Worm (Caenorhabditis elegans): ENCODE results near the gene C28H8.7.

The C28H8.7 gene

ce11 chrIII:5875705-5876104 lies 11.1 kb downstream of the C28H8.7 start:
- TF ChIP-seq aly-1 (tag; optimal IDR thresholded peaks at IDR 0.05) (no peak), B0310.2 (tag; optimal IDR thresholded peaks at IDR 0.05) (no peak), F13C5.2 (tag; optimal IDR thresholded peaks at IDR 0.05) (no peak), hnd-1 (tag; optimal IDR thresholded peaks at IDR 0.05) (no peak), tra-4 (tag; optimal IDR thresholded peaks at IDR 0.05) (no peak), hmbx-1 (tag; optimal IDR thresholded peaks at IDR 0.05) (no peak), tbx-11 (GFP tag; IDR thresholded peaks at IDR 0.05) (no peak), ets-7 (tag; optimal IDR thresholded peaks at IDR 0.05) (no peak), scrt-1 (GFP tag; IDR thresholded peaks at IDR 0.05) (no peak), pes-1 (GFP tag; IDR thresholded peaks at IDR 0.05) (no peak), flt-1 (GFP tag; IDR thresholded peaks at IDR 0.05) (no peak), ama-1 (optimal IDR thresholded peaks at IDR 0.05) (no peak), ceh-36 (tag; optimal IDR thresholded peaks at IDR 0.05) (no peak), hmg-4 (GFP tag; optimal IDR thresholded peaks at IDR 0.05) (no peak), tbx-37 (GFP tag; conservative IDR thresholded peaks at IDR 0.05) (no peak), ceh-13 (GFP tag; optimal IDR thresholded peaks at IDR 0.05) (no peak)

ce11 chrIII:5875418-5875702 lies 11.4 kb downstream of the C28H8.7 start:
- TF ChIP-seq sea-1 (GFP tag; conservative IDR thresholded peaks at IDR 0.05) (no peak), scrt-1 (GFP tag; IDR thresholded peaks at IDR 0.05) (no peak), hmbx-1 (tag; optimal IDR thresholded peaks at IDR 0.05) (no peak), aly-1 (tag; optimal IDR thresholded peaks at IDR 0.05) (no peak), ceh-36 (tag; optimal IDR thresholded peaks at IDR 0.05) (no peak), B0310.2 (tag; optimal IDR thresholded peaks at IDR 0.05) (no peak), tbx-37 (GFP tag; conservative IDR thresholded peaks at IDR 0.05) (no peak), tra-4 (tag; optimal IDR thresholded peaks at IDR 0.05) (no peak), flt-1 (GFP tag; IDR thresholded peaks at IDR 0.05) (no peak)

- no peak for TF ChIP-seq aly-1 (tag; optimal IDR thresholded peaks at IDR 0.05)
Measured at ce11 chrIII:5874664-5875417, 12.0 kb downstream of the C28H8.7 start.

- TF ChIP-seq hnd-1 (tag; optimal IDR thresholded peaks at IDR 0.05) (no peak), ceh-13 (GFP tag; optimal IDR thresholded peaks at IDR 0.05) (no peak), scrt-1 (GFP tag; IDR thresholded peaks at IDR 0.05) (no peak), ama-1 (optimal IDR thresholded peaks at IDR 0.05) (no peak), B0310.2 (tag; optimal IDR thresholded peaks at IDR 0.05) (no peak), ceh-36 (tag; optimal IDR thresholded peaks at IDR 0.05) (no peak), tra-4 (tag; optimal IDR thresholded peaks at IDR 0.05) (no peak), aly-1 (tag; optimal IDR thresholded peaks at IDR 0.05) (no peak), F13C5.2 (tag; optimal IDR thresholded peaks at IDR 0.05) (no peak), ets-7 (tag; optimal IDR thresholded peaks at IDR 0.05) (no peak), flt-1 (GFP tag; IDR thresholded peaks at IDR 0.05) (no peak), hmbx-1 (tag; optimal IDR thresholded peaks at IDR 0.05) (no peak), sea-1 (GFP tag; conservative IDR thresholded peaks at IDR 0.05) (no peak), hmg-4 (GFP tag; optimal IDR thresholded peaks at IDR 0.05) (no peak), tbx-11 (GFP tag; IDR thresholded peaks at IDR 0.05) (no peak), pes-1 (GFP tag; IDR thresholded peaks at IDR 0.05) (no peak), tbx-37 (GFP tag; conservative IDR thresholded peaks at IDR 0.05) (no peak)
Measured at ce11 chrIII:5874263-5874662, 12.5 kb downstream of the C28H8.7 start.

- no peak for TF ChIP-seq ceh-13 (GFP tag; optimal IDR thresholded peaks at IDR 0.05)
Measured at ce11 chrIII:5872288-5872687, 14.5 kb downstream of the C28H8.7 start.

- no peak for TF ChIP-seq aly-1 (tag; optimal IDR thresholded peaks at IDR 0.05)
- no peak for TF ChIP-seq tbx-11 (GFP tag; IDR thresholded peaks at IDR 0.05)
- no peak for TF ChIP-seq hnd-1 (tag; optimal IDR thresholded peaks at IDR 0.05)
- no peak for TF ChIP-seq ets-7 (tag; optimal IDR thresholded peaks at IDR 0.05)
- no peak for TF ChIP-seq hmbx-1 (tag; optimal IDR thresholded peaks at IDR 0.05)
- TF ChIP-seq ceh-13 (GFP tag; optimal IDR thresholded peaks at IDR 0.05) = no peak
- peak; percentile 53; the same call in 1 of the 2 replicates for TF ChIP-seq pes-1 (GFP tag; IDR thresholded peaks at IDR 0.05)
- TF ChIP-seq B0310.2 (tag; optimal IDR thresholded peaks at IDR 0.05) = no peak
- no peak for TF ChIP-seq tra-4 (tag; optimal IDR thresholded peaks at IDR 0.05)
- TF ChIP-seq F13C5.2 (tag; optimal IDR thresholded peaks at IDR 0.05) = no peak
- no peak for TF ChIP-seq ceh-36 (tag; optimal IDR thresholded peaks at IDR 0.05)
- peak; percentile 66; the same call in 1 of the 2 replicates for TF ChIP-seq tbx-37 (GFP tag; conservative IDR thresholded peaks at IDR 0.05)
- TF ChIP-seq ama-1 (optimal IDR thresholded peaks at IDR 0.05) = no peak
- no peak for TF ChIP-seq sea-1 (GFP tag; conservative IDR thresholded peaks at IDR 0.05)
- TF ChIP-seq hmg-4 (GFP tag; optimal IDR thresholded peaks at IDR 0.05) = no peak
- no peak for TF ChIP-seq flt-1 (GFP tag; IDR thresholded peaks at IDR 0.05)
- TF ChIP-seq scrt-1 (GFP tag; IDR thresholded peaks at IDR 0.05) = no peak
Measured at ce11 chrIII:5871760-5872159, 15.0 kb downstream of the C28H8.7 start, which contains the start of the genes F01F1.11 and F01F1.3. F01F1.11 (minus strand) TSS chrIII:5871877. F01F1.3 (plus strand) TSS chrIII:5871938.

- TF ChIP-seq ama-1 (optimal IDR thresholded peaks at IDR 0.05) (no peak), tra-4 (tag; optimal IDR thresholded peaks at IDR 0.05) (no peak)
Measured at ce11 chrIII:5869429-5869828, 17.4 kb downstream of the C28H8.7 start, which contains the start of gene F01F1.15. F01F1.15 (minus strand) TSS chrIII:5869529.

ce11 chrIII:5868401-5868800 lies 18.4 kb downstream of the C28H8.7 start, which contains the start of gene eng-1:
eng-1 (minus strand) TSS chrIII:5868501.
- TF ChIP-seq ets-7 (tag; optimal IDR thresholded peaks at IDR 0.05) = no peak
- TF ChIP-seq ceh-36 (tag; optimal IDR thresholded peaks at IDR 0.05) = no peak
- TF ChIP-seq ama-1 (optimal IDR thresholded peaks at IDR 0.05) = no peak
- TF ChIP-seq F13C5.2 (tag; optimal IDR thresholded peaks at IDR 0.05) = no peak
- no peak for TF ChIP-seq tra-4 (tag; optimal IDR thresholded peaks at IDR 0.05)
- TF ChIP-seq tbx-37 (GFP tag; conservative IDR thresholded peaks at IDR 0.05) = no peak
- TF ChIP-seq flt-1 (GFP tag; IDR thresholded peaks at IDR 0.05) = no peak
- TF ChIP-seq hmbx-1 (tag; optimal IDR thresholded peaks at IDR 0.05) = no peak
- no peak for TF ChIP-seq ceh-13 (GFP tag; optimal IDR thresholded peaks at IDR 0.05)
- TF ChIP-seq hmg-4 (GFP tag; optimal IDR thresholded peaks at IDR 0.05) = no peak

Data from whole organism, early embryonic.